Fruit fly (Drosophila melanogaster): Measurements from ENCODE around the gene Crag.

Crag gene

DNA sequence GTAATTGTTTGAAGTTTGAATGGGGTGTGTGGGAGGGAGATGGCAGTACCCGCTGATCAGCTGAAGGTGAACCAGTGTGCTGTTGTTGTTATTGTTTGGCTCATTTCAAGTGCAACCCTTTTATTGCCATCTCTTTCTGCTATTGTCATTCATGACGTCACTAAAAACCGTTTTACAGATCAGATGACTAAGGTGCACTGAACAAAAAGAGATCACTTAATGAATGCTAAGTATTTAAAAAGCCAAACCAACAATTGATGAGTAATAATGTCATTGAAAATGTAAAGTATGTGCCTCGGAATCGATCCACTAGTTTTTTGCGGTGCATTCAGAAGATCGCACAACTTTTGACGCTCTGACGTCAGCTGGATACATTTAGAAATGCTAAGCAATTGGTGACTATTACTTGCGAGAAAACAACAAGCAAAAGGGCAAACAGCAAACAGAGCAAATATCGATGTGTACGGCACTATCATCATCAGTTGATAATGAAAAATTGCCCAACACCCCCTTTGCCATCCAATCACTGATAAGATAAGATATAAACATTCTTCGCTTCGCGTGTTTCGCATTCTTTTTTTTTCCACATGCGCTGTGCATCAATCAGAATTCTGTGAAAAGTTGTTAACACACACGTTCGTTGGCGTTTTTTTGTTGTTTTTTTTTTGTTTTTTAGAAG, 17.0 kb upstream of the Crag start (continued):
- TF ChIP-seq CG9797 (GFP tag; optimal IDR thresholded peaks at IDR 0.05) (no peak), CG7745 (tag; optimal IDR thresholded peaks at IDR 0.05) (no peak), CG6683 (GFP tag; optimal IDR thresholded peaks at IDR 0.05) (no peak), dysf (GFP tag; IDR thresholded peaks at IDR 0.05) (peak; percentile 57; the same call in 1 of the 3 replicates), run (tag; optimal IDR thresholded peaks at IDR 0.05) (no peak), E2f1 (GFP tag; IDR thresholded peaks at IDR 0.05) (0 out of 2 replicates have a peak, but pooled peaks have one; percentile 40), CG10431 (GFP tag; optimal IDR thresholded peaks at IDR 0.05) (no peak), Max (GFP tag; optimal IDR thresholded peaks at IDR 0.05) (no peak), Dll (GFP tag; IDR thresholded peaks at IDR 0.05; ENCODE audit: partially characterized antibody) (no peak), ase (GFP tag; IDR thresholded peaks at IDR 0.05) (no peak), CG7963 (GFP tag; IDR thresholded peaks at IDR 0.05; ENCODE audit: partially characterized antibody) (no peak), vfl (GFP tag; optimal IDR thresholded peaks at IDR 0.05) (no peak), en (GFP tag; optimal IDR thresholded peaks at IDR 0.05) (no peak), CG31441 (GFP tag; IDR thresholded peaks at IDR 0.05) (no peak), CoRest (tag; optimal IDR thresholded peaks at IDR 0.05) (peak; percentile 11), D19B (GFP tag; optimal IDR thresholded peaks at IDR 0.05) (no peak), twi (tag; optimal IDR thresholded peaks at IDR 0.05) (no peak), CG17829 (tag; optimal IDR thresholded peaks at IDR 0.05) (no peak), sima (GFP tag; optimal IDR thresholded peaks at IDR 0.05) (no peak), gsb-n (tag; optimal IDR thresholded peaks at IDR 0.05) (no peak), ac (GFP tag; optimal IDR thresholded peaks at IDR 0.05) (no peak), salm (tag; optimal IDR thresholded peaks at IDR 0.05) (no peak), az2 (GFP tag; optimal IDR thresholded peaks at IDR 0.05) (no peak), slbo (GFP tag; IDR thresholded peaks at IDR 0.05) (peak; percentile 31), trem (tag; optimal IDR thresholded peaks at IDR 0.05) (no peak), jumu (GFP tag; optimal IDR thresholded peaks at IDR 0.05) (no peak), CG15011 (GFP tag; optimal IDR thresholded peaks at IDR 0.05) (no peak), CG2120 (GFP tag; optimal IDR thresholded peaks at IDR 0.05) (peak; percentile 44), CG6854 (GFP tag; optimal IDR thresholded peaks at IDR 0.05) (no peak), tx (GFP tag; optimal IDR thresholded peaks at IDR 0.05) (peak; percentile 13), psq (GFP tag; optimal IDR thresholded peaks at IDR 0.05) (no peak), CG10654 (GFP tag; optimal IDR thresholded peaks at IDR 0.05) (no peak), bbx (GFP tag; IDR thresholded peaks at IDR 0.05; ENCODE audit: partially characterized antibody) (no peak), grau (tag; optimal IDR thresholded peaks at IDR 0.05) (peak; percentile 52), zfh2 (GFP tag; optimal IDR thresholded peaks at IDR 0.05) (peak; percentile 31), NfI (GFP tag; optimal IDR thresholded peaks at IDR 0.05) (peak; percentile 41), mld (GFP tag; IDR thresholded peaks at IDR 0.05; ENCODE audit: partially characterized antibody) (no peak), exex (tag; optimal IDR thresholded peaks at IDR 0.05) (peak; percentile 25), CG6765 (GFP tag; optimal IDR thresholded peaks at IDR 0.05) (no peak), Dad (GFP tag; optimal IDR thresholded peaks at IDR 0.05) (no peak), zfh1 (GFP tag; IDR thresholded peaks at IDR 0.05) (peak; percentile 37; the same call in 1 of the 3 replicates), CG4617 (GFP tag; optimal IDR thresholded peaks at IDR 0.05; ENCODE audit: borderline replicate concordance) (no peak), Scr (GFP tag; IDR thresholded peaks at IDR 0.05; ENCODE audit: partially characterized antibody) (no peak), fd64A (GFP tag; optimal IDR thresholded peaks at IDR 0.05) (no peak), CG30403 (GFP tag; optimal IDR thresholded peaks at IDR 0.05) (peak; percentile 20), CG12769 (tag; optimal IDR thresholded peaks at IDR 0.05) (peak; percentile 50), abd-A (tag; optimal IDR thresholded peaks at IDR 0.05) (no peak), eve (GFP tag; optimal IDR thresholded peaks at IDR 0.05) (peak in 1 of 2 experiments; percentile 88), CG3407 (GFP tag; optimal IDR thresholded peaks at IDR 0.05) (no peak), CG2199 (GFP tag; IDR thresholded peaks at IDR 0.05) (no peak)

All from whole organism, embryonic.